Fruit fly (Drosophila melanogaster) S2 (cell line): Measurements from ENCODE around the gene Lsd-1.

Experiments used
- CG8478 ChIP-seq: fragments of >200 bp; optimal IDR thresholded peaks from 2 replicates; lab custom pipeline; 2018
- CTCF ChIP-seq, 2 experiments: fragments of >200 bp; optimal IDR thresholded peaks; 2 replicates each; lab custom pipeline; 2018

DNA sequence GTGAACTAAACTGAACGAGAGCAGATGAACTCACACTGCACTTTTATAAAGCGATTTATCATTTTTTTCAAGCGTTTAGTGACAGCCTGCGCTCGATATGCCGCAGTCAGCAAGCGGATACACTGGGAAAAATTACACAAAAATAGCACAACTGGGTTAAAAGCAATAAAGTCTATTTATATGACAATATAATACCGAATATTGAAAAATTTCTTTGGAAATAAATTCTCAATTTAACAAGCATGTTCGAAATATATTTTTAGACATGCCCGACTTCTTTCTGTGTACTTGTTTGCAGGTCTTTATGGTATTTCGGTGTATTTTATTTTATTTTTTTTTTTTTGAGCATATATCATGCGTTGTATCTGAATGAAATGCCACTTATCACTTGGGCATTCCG, 49.8 kb upstream of the Lsd-1 start:
- TF ChIP-seq CG8478 (no peak), CTCF (optimal IDR thresholded peaks at IDR 0.05; lab: Kevin White, UChicago) (no peak)
